Worm (Caenorhabditis elegans): ENCODE results near the gene rpn-3.

- TF ChIP-seq him-1 (tag; optimal IDR thresholded peaks at IDR 0.05), result no peak
- no peak for TF ChIP-seq dao-5 (tag; optimal IDR thresholded peaks at IDR 0.05)
- TF ChIP-seq W03F9.2 (tag; optimal IDR thresholded peaks at IDR 0.05), result no peak
Measured at ce11 chrIII:8450494-8450893, 3.3 kb downstream of the rpn-3 start.
